Worm (Caenorhabditis elegans) whole organism, L3 larva: ENCODE data around the gene marg-1.

Experiments used
- R02D3.7 ChIP-seq: fragments of 150-350 bp; optimal IDR thresholded peaks from 2 replicates; lab custom pipeline; 2014; ENCODE audit warnings: missing biosample characterization, missing genetic modification characterization
- ZK546.5 ChIP-seq: sonication (generic microtip); optimal IDR thresholded peaks from 2 replicates; lab custom pipeline; 2017; ENCODE audit warnings: missing biosample characterization, missing genetic modification characterization
- aly-2 ChIP-seq: fragments of 150-350 bp; optimal IDR thresholded peaks from 2 replicates; lab custom pipeline; 2014; ENCODE audit warnings: missing biosample characterization, missing genetic modification characterization
- ama-1 ChIP-seq: fragments of 150-350 bp; optimal IDR thresholded peaks from 2 replicates; lab custom pipeline; 2018
- ceh-16 ChIP-seq: sonication (generic microtip); optimal IDR thresholded peaks from 2 replicates; lab custom pipeline; 2017; ENCODE audit warnings: missing biosample characterization, missing genetic modification characterization
- ceh-28 ChIP-seq: fragments of 150-350 bp; optimal IDR thresholded peaks from 2 replicates; lab custom pipeline; 2014; ENCODE audit warnings: missing biosample characterization, missing genetic modification reagents, missing genetic modification characterization
- ceh-82 ChIP-seq: fragments of 150-350 bp; optimal IDR thresholded peaks from 2 replicates; lab custom pipeline; 2014; ENCODE audit warnings: missing biosample characterization, missing genetic modification characterization
- ceh-9 ChIP-seq: sonication (generic microtip); optimal IDR thresholded peaks from 2 replicates; lab custom pipeline; 2018; ENCODE audit warnings: missing biosample characterization, missing genetic modification characterization
- daf-12 ChIP-seq: fragments of 150-350 bp; optimal IDR thresholded peaks from 2 replicates; lab custom pipeline; 2014; ENCODE audit warnings: missing biosample characterization, missing genetic modification reagents, missing genetic modification characterization
- egl-27 ChIP-seq: sonication (generic microtip); optimal IDR thresholded peaks from 4 replicates; lab custom pipeline; 2017; ENCODE audit warnings: missing biosample characterization, missing genetic modification reagents, missing genetic modification characterization
- egl-5 ChIP-seq: fragments of 150-350 bp; optimal IDR thresholded peaks from 2 replicates; lab custom pipeline; 2017; ENCODE audit warnings: missing biosample characterization, missing genetic modification reagents, missing genetic modification characterization, inconsistent platforms
- elt-1 ChIP-seq: fragments of 150-350 bp; optimal IDR thresholded peaks from 2 replicates; lab custom pipeline; 2014; ENCODE audit warnings: missing biosample characterization, missing genetic modification characterization
- elt-2 ChIP-seq: sonication (generic microtip); optimal IDR thresholded peaks from 2 replicates; lab custom pipeline; 2016; ENCODE audit warnings: missing genetic modification reagents, mild to moderate bottlenecking, missing genetic modification characterization, missing compliant biosample characterization
- elt-3 ChIP-seq, 3 experiments: fragments of 150-350 bp in 1 of 3; sonication (generic microtip) in 2 of 3; optimal IDR thresholded peaks; 2 replicates in 2 of 3; 4 replicates in 1 of 3; lab custom pipeline; 2014 to 2017; ENCODE audit warnings: missing biosample characterization in 3 of 3, missing genetic modification characterization in 3 of 3
- eor-1 ChIP-seq, 2 experiments: fragments of 150-350 bp; optimal IDR thresholded peaks; 2 replicates each; lab custom pipeline; 2014 to 2018; ENCODE audit warnings: missing biosample characterization in 2 of 2, missing genetic modification characterization in 2 of 2
- fkh-10 ChIP-seq: sonication (generic microtip); optimal IDR thresholded peaks from 2 replicates; lab custom pipeline; 2017; ENCODE audit warnings: missing biosample characterization, missing genetic modification reagents, missing genetic modification characterization
- fkh-2 ChIP-seq: fragments of 150-350 bp; optimal IDR thresholded peaks from 2 replicates; lab custom pipeline; 2014; ENCODE audit warnings: missing biosample characterization, missing genetic modification reagents, missing genetic modification characterization
- fos-1 ChIP-seq: fragments of 150-350 bp; optimal IDR thresholded peaks from 2 replicates; lab custom pipeline; 2014; ENCODE audit warnings: missing biosample characterization, missing genetic modification characterization
- hmg-11 ChIP-seq: sonication (generic microtip); optimal IDR thresholded peaks from 2 replicates; lab custom pipeline; 2016; ENCODE audit warnings: missing genetic modification characterization, missing compliant biosample characterization
- jun-1 ChIP-seq: fragments of 150-350 bp; optimal IDR thresholded peaks from 2 replicates; lab custom pipeline; 2014; ENCODE audit warnings: missing biosample characterization, missing genetic modification reagents, missing genetic modification characterization
- lin-15B ChIP-seq: fragments of 150-350 bp; optimal IDR thresholded peaks from 2 replicates; lab custom pipeline; 2014; ENCODE audit warnings: missing biosample characterization, missing genetic modification characterization
- lin-39 ChIP-seq: fragments of 150-350 bp; optimal IDR thresholded peaks from 2 replicates; lab custom pipeline; 2018; ENCODE audit warnings: missing biosample characterization, missing genetic modification reagents, missing genetic modification characterization
- lsy-12 ChIP-seq: sonication (generic microtip); optimal IDR thresholded peaks from 2 replicates; lab custom pipeline; 2016; ENCODE audit warnings: mild to moderate bottlenecking, missing genetic modification characterization, missing compliant biosample characterization
- mdl-1 ChIP-seq: fragments of 150-350 bp; optimal IDR thresholded peaks from 2 replicates; lab custom pipeline; 2014; ENCODE audit warnings: missing biosample characterization, missing genetic modification characterization
- mml-1 ChIP-seq: fragments of 150-350 bp; sonication (generic microtip); optimal IDR thresholded peaks from 3 replicates; lab custom pipeline; 2014; ENCODE audit warnings: missing biosample characterization, missing genetic modification characterization
- nfya-1 ChIP-seq: sonication (generic microtip); optimal IDR thresholded peaks from 2 replicates; lab custom pipeline; 2017; ENCODE audit warnings: missing genetic modification characterization, mild to moderate bottlenecking, missing compliant biosample characterization, antibody characterized with exemption, moderate library complexity; ENCODE audit not compliant: insufficient read depth
- nhr-11 ChIP-seq: fragments of 150-350 bp; optimal IDR thresholded peaks from 2 replicates; lab custom pipeline; 2014; ENCODE audit warnings: missing biosample characterization, missing genetic modification characterization
- nhr-12 ChIP-seq: fragments of 150-350 bp; optimal IDR thresholded peaks from 2 replicates; lab custom pipeline; 2014; ENCODE audit warnings: missing biosample characterization, missing genetic modification characterization
- nhr-23 ChIP-seq: fragments of 150-350 bp; optimal IDR thresholded peaks from 2 replicates; lab custom pipeline; 2014; ENCODE audit warnings: missing biosample characterization, missing genetic modification reagents, missing genetic modification characterization
- nhr-237 ChIP-seq: fragments of 150-350 bp; optimal IDR thresholded peaks from 2 replicates; lab custom pipeline; 2014; ENCODE audit warnings: missing biosample characterization, missing genetic modification characterization
- nhr-25 ChIP-seq: sonication (generic microtip); optimal IDR thresholded peaks from 2 replicates; lab custom pipeline; 2017; ENCODE audit warnings: missing biosample characterization, missing genetic modification characterization
- nhr-28 ChIP-seq: fragments of 150-350 bp; optimal IDR thresholded peaks from 2 replicates; lab custom pipeline; 2014; ENCODE audit warnings: missing biosample characterization, missing genetic modification characterization
- nhr-43 ChIP-seq: sonication (generic microtip); optimal IDR thresholded peaks from 2 replicates; lab custom pipeline; 2016; ENCODE audit warnings: mild to moderate bottlenecking, missing genetic modification characterization, missing compliant biosample characterization; ENCODE audit not compliant: poor library complexity, severe bottlenecking
- nhr-67 ChIP-seq: fragments of 150-350 bp; optimal IDR thresholded peaks from 2 replicates; lab custom pipeline; 2014; ENCODE audit warnings: missing biosample characterization, missing genetic modification characterization
- nhr-76 ChIP-seq: fragments of 150-350 bp; sonication (generic microtip); optimal IDR thresholded peaks from 5 replicates; lab custom pipeline; 2014; ENCODE audit warnings: missing biosample characterization, missing genetic modification characterization
- pha-4 ChIP-seq: fragments of 150-350 bp; optimal IDR thresholded peaks from 2 replicates; lab custom pipeline; 2014; ENCODE audit warnings: missing biosample characterization, missing genetic modification reagents, missing genetic modification characterization
- pqm-1 ChIP-seq: fragments of 150-350 bp; optimal IDR thresholded peaks from 2 replicates; lab custom pipeline; 2017; ENCODE audit warnings: missing biosample characterization, missing genetic modification characterization, inconsistent platforms
- sea-2 ChIP-seq: fragments of 150-350 bp; sonication (generic microtip); optimal IDR thresholded peaks from 4 replicates; lab custom pipeline; 2014; ENCODE audit warnings: missing biosample characterization, missing genetic modification reagents, missing genetic modification characterization
- skn-1 ChIP-seq: fragments of 150-350 bp; optimal IDR thresholded peaks from 2 replicates; lab custom pipeline; 2014; ENCODE audit warnings: missing biosample characterization, missing genetic modification characterization
- snpc-4 ChIP-seq: fragments of 150-350 bp; optimal IDR thresholded peaks from 2 replicates; lab custom pipeline; 2014; ENCODE audit warnings: missing biosample characterization, missing genetic modification characterization
- tbx-2 ChIP-seq: sonication (generic microtip); optimal IDR thresholded peaks from 2 replicates; lab custom pipeline; 2016; ENCODE audit warnings: mild to moderate bottlenecking, missing genetic modification characterization, missing compliant biosample characterization
- unc-39 ChIP-seq: sonication (generic microtip); optimal IDR thresholded peaks from 4 replicates; lab custom pipeline; 2017; ENCODE audit warnings: missing biosample characterization, missing genetic modification characterization
- unc-62 ChIP-seq: fragments of 150-350 bp; sonication (generic microtip); optimal IDR thresholded peaks from 4 replicates; lab custom pipeline; 2014; ENCODE audit warnings: missing biosample characterization, missing genetic modification reagents, missing genetic modification characterization
- zag-1 ChIP-seq: fragments of 150-350 bp; optimal IDR thresholded peaks from 2 replicates; lab custom pipeline; 2014; ENCODE audit warnings: missing biosample characterization, missing genetic modification characterization
- ztf-11 ChIP-seq: fragments of 150-350 bp; optimal IDR thresholded peaks from 2 replicates; lab custom pipeline; 2014; ENCODE audit warnings: missing biosample characterization, missing genetic modification characterization
- ztf-4 ChIP-seq: fragments of 150-350 bp; optimal IDR thresholded peaks from 2 replicates; lab custom pipeline; 2014; ENCODE audit warnings: missing biosample characterization, missing genetic modification characterization

Gene marg-1

ce11 chrX:3807166-3807565 lies 26.2 kb upstream of the marg-1 start, which contains the start of gene F35A5.1:
Gene F35A5.1 (plus strand): TSS chrX:3807466.
- TF ChIP-seq zag-1 (tag; lab: Kevin White, UChicago) (no peak), unc-62 (no peak), mdl-1 (tag; lab: Kevin White, UChicago) (no peak), nhr-43 (tag; lab: Kevin White, UChicago) (no peak), elt-2 (tag; lab: Kevin White, UChicago) (no peak), jun-1 (no peak), nhr-76 (tag; lab: Kevin White, UChicago) (no peak), aly-2 (no peak), nfya-1 (tag; lab: Kevin White, UChicago) (no peak), eor-1 (tag; optimal IDR thresholded peaks at IDR 0.05; lab: Kevin White, UChicago) (no peak), R02D3.7 (tag; lab: Kevin White, UChicago) (no peak), lin-39 (tag; lab: Kevin White, UChicago) (no peak), ztf-4 (tag; lab: Kevin White, UChicago) (no peak), ztf-11 (tag; lab: Kevin White, UChicago) (no peak), nhr-237 (no peak), elt-1 (tag; lab: Kevin White, UChicago) (no peak), pqm-1 (tag; lab: Kevin White, UChicago) (no peak), snpc-4 (no peak), fos-1 (no peak), ceh-82 (tag; lab: Kevin White, UChicago) (no peak)

DNA sequence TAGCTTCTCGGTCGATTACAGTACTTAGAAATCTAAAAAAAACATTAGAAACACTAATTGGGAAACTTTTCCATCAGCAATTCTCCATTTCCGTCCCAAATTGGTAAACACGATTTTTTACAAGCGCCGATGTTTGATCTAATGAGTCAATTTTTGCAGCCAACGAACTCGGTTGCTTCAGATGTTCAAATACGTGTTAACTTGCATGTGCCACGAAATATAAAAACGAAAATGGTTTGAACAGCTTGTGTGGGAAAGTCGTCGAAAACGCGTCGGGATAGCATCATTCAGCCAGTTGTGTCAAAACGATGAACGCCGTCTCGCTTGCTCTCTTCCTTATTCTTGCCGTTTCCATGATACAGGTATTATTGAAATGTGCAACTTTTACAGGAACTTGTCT lies 23.9 kb upstream of the marg-1 start, which contains the start of gene F35A5.2:
Gene F35A5.2 (plus strand): TSS at position 301 of the 400 bp plus-strand sequence.
- TF ChIP-seq fkh-2 (no peak), nhr-28 (no peak), fkh-10 (GFP tag; lab: Kevin White, UChicago) (no peak), nhr-25 (tag; lab: Kevin White, UChicago) (no peak), mdl-1 (tag; lab: Kevin White, UChicago) (no peak), mml-1 (tag; lab: Kevin White, UChicago) (no peak), snpc-4 (no peak), nhr-11 (tag; lab: Kevin White, UChicago) (no peak), jun-1 (no peak)

DNA sequence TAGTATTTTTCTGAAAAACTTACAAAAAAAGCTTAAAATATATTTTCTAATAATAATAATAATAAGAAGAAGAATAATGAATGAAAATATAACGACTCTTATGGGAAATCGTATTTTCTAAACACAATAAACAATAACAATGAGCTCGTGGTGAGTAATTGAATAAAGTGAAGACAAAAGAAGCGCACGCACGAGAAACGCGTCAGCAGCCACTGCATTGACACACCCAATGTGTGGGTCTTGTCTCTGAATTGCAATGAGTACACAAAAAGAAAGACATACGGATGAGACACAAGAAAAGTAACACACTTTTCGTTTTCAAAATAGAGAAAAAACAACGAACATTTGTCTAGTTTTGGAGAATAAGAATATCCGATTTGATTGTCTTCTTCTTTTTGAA lies 22.4 kb upstream of the marg-1 start, which contains the start of gene F35A5.8:
Gene F35A5.8 (minus strand): TSS at position 151 of the 400 bp plus-strand sequence.
- TF ChIP-seq fkh-10 (GFP tag; lab: Kevin White, UChicago), result no peak
- TF ChIP-seq lin-15B, result peak; percentile 48
- TF ChIP-seq lin-39 (tag; lab: Kevin White, UChicago), result peak; percentile 37
- TF ChIP-seq jun-1, result no peak
- TF ChIP-seq R02D3.7 (tag; lab: Kevin White, UChicago), result no peak
- TF ChIP-seq skn-1, result peak; percentile 11
- TF ChIP-seq elt-1 (tag; lab: Kevin White, UChicago), result no peak
- TF ChIP-seq ztf-11 (tag; lab: Kevin White, UChicago), result no peak
- no peak for TF ChIP-seq ama-1 (lab: Kevin White, UChicago)
- TF ChIP-seq elt-3 (tag; optimal IDR thresholded peaks at IDR 0.05; lab: Kevin White, UChicago), result no peak
- no peak for TF ChIP-seq nhr-12
- peak; percentile 94 for TF ChIP-seq pha-4 (tag; lab: Kevin White, UChicago)
- TF ChIP-seq nhr-25 (tag; lab: Kevin White, UChicago), result peak; percentile 64
- TF ChIP-seq unc-39 (tag; lab: Kevin White, UChicago), result no peak
- TF ChIP-seq egl-5 (tag; lab: Kevin White, UChicago), result no peak
- TF ChIP-seq ztf-4 (tag; lab: Kevin White, UChicago), result no peak
- no peak for TF ChIP-seq ZK546.5
- TF ChIP-seq nhr-67 (tag; lab: Kevin White, UChicago), result no peak
- TF ChIP-seq egl-27, result no peak
- TF ChIP-seq daf-12 (tag; lab: Kevin White, UChicago), result no peak
- no peak for TF ChIP-seq eor-1 (tag; optimal IDR thresholded peaks at IDR 0.05; lab: Kevin White, UChicago)
- peak; percentile 55 for TF ChIP-seq snpc-4
- no peak for TF ChIP-seq zag-1 (tag; lab: Kevin White, UChicago)
- TF ChIP-seq mml-1 (tag; lab: Kevin White, UChicago), result no peak
- no peak for TF ChIP-seq ceh-9 (tag; lab: Kevin White, UChicago)
- peak; percentile 61 for TF ChIP-seq ceh-82 (tag; lab: Kevin White, UChicago)
- no peak for TF ChIP-seq fkh-2
- TF ChIP-seq nhr-237, result no peak
- TF ChIP-seq lsy-12 (tag; lab: Kevin White, UChicago), result peak; percentile 43
- TF ChIP-seq hmg-11 (tag; lab: Kevin White, UChicago), result no peak
- peak; percentile 12 for TF ChIP-seq ceh-28 (tag; lab: Kevin White, UChicago)
- peak; percentile 64 for TF ChIP-seq tbx-2 (tag; lab: Kevin White, UChicago)
- no peak for TF ChIP-seq ceh-16 (tag; lab: Kevin White, UChicago)
- peak; percentile 75 for TF ChIP-seq nfya-1 (tag; lab: Kevin White, UChicago)
- TF ChIP-seq nhr-11 (tag; lab: Kevin White, UChicago), result no peak
- TF ChIP-seq unc-62, result no peak
- peak; percentile 13 for TF ChIP-seq pqm-1 (tag; lab: Kevin White, UChicago)
- TF ChIP-seq nhr-28, result no peak
- TF ChIP-seq nhr-23 (tag; lab: Kevin White, UChicago), result peak; percentile 79
- TF ChIP-seq aly-2, result no peak
- TF ChIP-seq sea-2 (GFP tag; lab: Kevin White, UChicago), result no peak
- peak; percentile 58 for TF ChIP-seq elt-2 (tag; lab: Kevin White, UChicago)
